Worm (Caenorhabditis elegans): ENCODE data around the gene M01F1.4.

DNA sequence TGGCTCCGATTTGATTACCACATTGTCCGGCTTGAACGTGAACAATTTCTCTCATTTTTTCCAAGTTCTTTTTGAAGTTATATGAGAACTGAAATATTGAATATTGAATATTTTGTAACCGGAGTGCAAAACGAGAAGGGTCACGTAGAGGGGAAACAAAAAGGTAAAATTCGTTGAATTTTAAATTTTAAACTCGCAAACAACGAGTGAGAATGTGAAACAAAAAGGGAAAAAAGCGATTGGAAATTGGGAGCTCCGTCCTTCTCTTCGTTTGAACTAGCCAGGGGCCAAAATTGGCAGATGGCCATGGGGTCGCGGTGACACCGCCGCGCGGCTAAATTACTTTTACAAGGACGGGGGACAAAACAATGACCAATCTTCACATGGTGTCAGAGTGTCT lies 31.7 kb upstream of the M01F1.4 start, which contains the start of gene ben-1:
- TF ChIP-seq cog-1 (tag; optimal IDR thresholded peaks at IDR 0.05), result no peak
- TF ChIP-seq ztf-29 (GFP tag; IDR thresholded peaks at IDR 0.05), result no peak
- no peak for TF ChIP-seq flt-1 (GFP tag; IDR thresholded peaks at IDR 0.05)
- TF ChIP-seq med-1 (GFP tag; optimal IDR thresholded peaks at IDR 0.05; ENCODE audit: insufficient read depth), result no peak
- TF ChIP-seq klf-2 (GFP tag; conservative IDR thresholded peaks at IDR 0.05), result no peak
- TF ChIP-seq T22C8.4 (GFP tag; IDR thresholded peaks at IDR 0.05), result no peak
